Worm (Caenorhabditis elegans) whole organism, L4/young adult: ENCODE results near the gene acc-1.

Source experiments
- W03F9.2 ChIP-seq: fragments of 150-350 bp; optimal IDR thresholded peaks from 2 replicates; lab custom pipeline; 2014; ENCODE audit warnings: missing biosample characterization, missing genetic modification characterization
- dao-5 ChIP-seq: sonication (generic microtip); optimal IDR thresholded peaks from 2 replicates; lab custom pipeline; 2016; ENCODE audit warnings: missing genotype, missing genetic modification characterization, moderate library complexity, missing compliant biosample characterization

ce11 chrIV:9653184-9653583 is 4.7 kb upstream of the acc-1 start, which contains the start of gene F58G6.3:
- TF ChIP-seq dao-5 (tag; lab: Kevin White, UChicago) (no peak), W03F9.2 (tag; lab: Kevin White, UChicago) (no peak)
